Worm (Caenorhabditis elegans): Measurements from ENCODE around the gene srlf-19.

- TF ChIP-seq daf-8 (GFP tag; IDR thresholded peaks at IDR 0.05): no peak
- no peak for TF ChIP-seq daf-12 (tag; optimal IDR thresholded peaks at IDR 0.05)
- no peak for TF ChIP-seq lin-39 (tag; optimal IDR thresholded peaks at IDR 0.05)
Observed at ce11 chrV:534176-534575, 28.9 kb downstream of the srlf-19 start, which contains the start of gene nhr-132.

All from whole organism, L4 larva.